Worm (Caenorhabditis elegans) whole organism, early embryonic: Measurements from ENCODE around the gene npr-25.
A peak's percentile ranks its signal among the peaks of the same experiment; 100 is the strongest.

Source experiments
- B0310.2 ChIP-seq: sonication (generic microtip); optimal IDR thresholded peaks from 2 replicates; lab custom pipeline; 2016; ENCODE audit warnings: mild to moderate bottlenecking, missing genetic modification characterization, missing compliant biosample characterization
- F13C5.2 ChIP-seq: sonication (generic microtip); optimal IDR thresholded peaks from 2 replicates; lab custom pipeline; 2017; ENCODE audit warnings: mild to moderate bottlenecking, missing genetic modification characterization, inconsistent platforms, missing compliant biosample characterization
- aly-1 ChIP-seq: sonication (generic microtip); optimal IDR thresholded peaks from 2 replicates; lab custom pipeline; 2016; ENCODE audit warnings: missing genetic modification characterization, missing compliant biosample characterization
- ama-1 ChIP-seq: fragments of 150-350 bp; optimal IDR thresholded peaks from 2 replicates; lab custom pipeline; 2014
- ceh-13 ChIP-seq: fragments of 200-800 bp; sonication (Bioruptor generic); optimal IDR thresholded peaks from 2 replicates; lab custom pipeline; 2018; ENCODE audit warnings: mild to moderate bottlenecking, missing genetic modification characterization, missing compliant biosample characterization
- ceh-36 ChIP-seq: sonication (generic microtip); optimal IDR thresholded peaks from 2 replicates; lab custom pipeline; 2016; ENCODE audit warnings: missing genetic modification characterization, inconsistent platforms, missing compliant biosample characterization
- ets-7 ChIP-seq: sonication (generic microtip); optimal IDR thresholded peaks from 2 replicates; lab custom pipeline; 2016; ENCODE audit warnings: missing genotype, missing genetic modification characterization, missing compliant biosample characterization
- flt-1 ChIP-seq: fragments of 200-800 bp; sonication (Bioruptor generic); IDR thresholded peaks from 2 replicates; pipeline ENCODE4 v1.3.6; 2022; ENCODE audit warnings: missing genetic modification characterization, missing compliant biosample characterization
- hmbx-1 ChIP-seq: sonication (generic microtip); optimal IDR thresholded peaks from 2 replicates; lab custom pipeline; 2016; ENCODE audit warnings: mild to moderate bottlenecking, missing genetic modification characterization, missing compliant biosample characterization
- hmg-4 ChIP-seq: fragments of 200-800 bp; sonication (Bioruptor generic); optimal IDR thresholded peaks from 2 replicates; lab custom pipeline; 2018; ENCODE audit warnings: mild to moderate bottlenecking, missing genetic modification characterization, missing compliant biosample characterization
- hnd-1 ChIP-seq: sonication (generic microtip); optimal IDR thresholded peaks from 2 replicates; lab custom pipeline; 2016; ENCODE audit warnings: missing genetic modification characterization, missing compliant biosample characterization
- pes-1 ChIP-seq: fragments of 200-800 bp; sonication (Bioruptor generic); IDR thresholded peaks from 2 replicates; pipeline ENCODE4 v1.3.6; 2022; ENCODE audit warnings: missing genetic modification reagents, missing genetic modification characterization, missing compliant biosample characterization
- scrt-1 ChIP-seq: fragments of 200-800 bp; sonication (Bioruptor generic); IDR thresholded peaks from 2 replicates; pipeline ENCODE4 v1.3.6; 2022; ENCODE audit warnings: missing genetic modification characterization, missing compliant biosample characterization
- sea-1 ChIP-seq: fragments of 200-800 bp; sonication (Bioruptor generic); conservative IDR thresholded peaks from 2 replicates; pipeline ENCODE4 v1.3.6; 2022; ENCODE audit warnings: missing genetic modification characterization, missing compliant biosample characterization
- tbx-11 ChIP-seq: fragments of 200-800 bp; sonication (Bioruptor generic); IDR thresholded peaks from 2 replicates; pipeline ENCODE4 v1.3.6; 2022; ENCODE audit warnings: missing genetic modification characterization, missing compliant biosample characterization
- tbx-37 ChIP-seq: fragments of 200-800 bp; sonication (Bioruptor generic); conservative IDR thresholded peaks from 2 replicates; pipeline ENCODE4 v1.3.6; 2022; ENCODE audit warnings: missing genetic modification reagents, missing genetic modification characterization, missing compliant biosample characterization
- tra-4 ChIP-seq: sonication (generic microtip); optimal IDR thresholded peaks from 2 replicates; lab custom pipeline; 2017; ENCODE audit warnings: missing genetic modification characterization, missing compliant biosample characterization

npr-25 gene

DNA sequence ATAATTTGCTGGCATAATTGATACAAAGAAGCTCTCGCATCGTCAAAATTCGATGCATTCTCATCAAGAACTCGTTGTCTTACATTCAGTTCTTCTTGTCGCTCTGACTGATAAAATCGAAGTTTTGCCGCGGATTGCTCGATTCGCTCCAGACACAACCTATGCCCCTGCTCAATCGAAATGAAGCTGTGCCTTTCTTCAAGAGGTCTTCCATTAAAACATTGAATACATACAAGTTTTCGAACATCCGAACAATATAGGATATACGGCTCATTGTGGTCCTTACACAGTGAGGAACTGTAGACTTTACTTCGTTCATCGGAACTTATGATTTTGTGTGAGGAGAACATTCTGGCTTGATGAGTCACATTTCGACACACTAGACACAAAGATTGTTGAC, 31.9 kb downstream of the npr-25 start:
- TF ChIP-seq tbx-37, result no peak
- no peak for TF ChIP-seq aly-1 (tag; lab: Kevin White, UChicago)
- no peak for TF ChIP-seq pes-1 (GFP tag; lab: Robert Waterston, UW)
- TF ChIP-seq ama-1, result no peak
- no peak for TF ChIP-seq hnd-1
- no peak for TF ChIP-seq ceh-13 (GFP tag; lab: Kevin White, UChicago)
- TF ChIP-seq hmbx-1 (tag; lab: Kevin White, UChicago), result no peak
- TF ChIP-seq ceh-36 (tag; lab: Kevin White, UChicago), result no peak
- TF ChIP-seq B0310.2 (tag; lab: Kevin White, UChicago), result no peak
- no peak for TF ChIP-seq scrt-1

DNA sequence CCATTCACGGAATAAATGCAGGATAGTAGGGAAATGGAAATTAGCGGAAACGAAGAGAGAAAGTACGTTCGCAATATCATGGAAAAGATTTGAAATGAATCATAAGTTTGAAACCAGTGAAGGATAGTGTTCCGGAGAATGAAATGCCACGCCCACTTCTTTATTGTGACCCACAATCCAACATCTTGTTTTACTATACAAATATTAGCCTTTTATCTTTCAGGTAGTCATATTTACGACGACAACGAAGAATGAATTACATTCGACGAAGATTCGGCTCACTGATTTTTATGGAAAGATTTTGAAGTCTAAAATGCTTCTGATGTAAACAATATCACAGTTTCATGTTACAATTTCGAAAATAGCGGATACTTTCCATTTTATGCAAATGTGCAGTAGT, 36.0 kb downstream of the npr-25 start, which contains the start of gene cutl-18:
Gene cutl-18, minus strand, starts transcription at position 101 of the 400 bp plus-strand sequence.
- TF ChIP-seq hmbx-1 (tag; lab: Kevin White, UChicago) (no peak), F13C5.2 (tag; lab: Kevin White, UChicago) (no peak), tbx-11 (GFP tag; lab: Robert Waterston, UW) (no peak), tbx-37 (no peak), sea-1 (no peak), pes-1 (GFP tag; lab: Robert Waterston, UW) (no peak), aly-1 (tag; lab: Kevin White, UChicago) (no peak), ceh-13 (GFP tag; lab: Kevin White, UChicago) (no peak), B0310.2 (tag; lab: Kevin White, UChicago) (no peak)

DNA sequence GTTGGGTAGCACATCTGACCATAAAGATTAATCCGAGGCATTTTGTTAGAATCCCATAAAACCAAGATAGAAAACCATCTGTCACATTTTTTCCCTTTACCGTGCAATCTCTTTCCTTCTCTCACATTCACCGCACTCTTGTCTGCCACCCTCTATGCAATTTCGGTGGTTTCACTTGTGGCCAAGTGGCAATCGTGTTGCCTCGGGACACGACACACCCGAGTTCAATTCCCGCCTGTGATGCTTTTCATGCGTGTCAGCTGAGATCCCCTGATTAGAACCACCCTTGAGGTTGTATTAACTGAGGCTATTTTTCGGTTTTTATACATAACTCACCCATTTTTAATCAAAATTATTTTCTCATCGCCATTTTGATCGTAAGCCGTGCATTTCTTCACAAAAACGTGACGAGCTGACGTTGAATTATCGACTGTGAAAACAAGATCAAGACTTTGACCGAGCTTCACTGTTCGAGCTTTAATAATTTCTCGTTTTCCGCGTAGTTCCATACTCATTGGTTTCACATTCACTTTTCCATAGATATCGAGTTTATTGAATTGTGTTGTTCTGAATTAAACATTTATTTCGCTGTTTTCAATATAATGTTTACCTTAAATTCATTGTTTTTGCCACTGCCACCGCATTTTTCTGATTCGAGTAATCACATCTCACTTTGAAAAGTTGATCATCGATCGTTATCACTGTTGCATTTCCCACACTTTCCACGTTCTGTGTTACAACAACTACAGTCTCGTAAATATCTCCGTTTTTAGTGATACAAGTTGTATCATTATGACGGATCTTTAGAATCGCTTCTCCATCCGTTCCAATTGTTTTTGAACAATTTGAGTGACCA, 38.5 kb downstream of the npr-25 start:
- TF ChIP-seq tra-4 (tag; lab: Kevin White, UChicago) (peak; percentile 98), hnd-1 (peak; percentile 96), hmbx-1 (tag; lab: Kevin White, UChicago) (peak; percentile 95), ceh-13 (GFP tag; lab: Kevin White, UChicago) (peak; percentile 99), B0310.2 (tag; lab: Kevin White, UChicago) (peak; percentile 99), pes-1 (GFP tag; lab: Robert Waterston, UW) (peak; percentile 99), tbx-11 (GFP tag; lab: Robert Waterston, UW) (peak; percentile 100), scrt-1 (peak; percentile 100), ceh-36 (tag; lab: Kevin White, UChicago) (peak; percentile 98), sea-1 (peak; percentile 100), ets-7 (tag; lab: Kevin White, UChicago) (peak; percentile 98), aly-1 (tag; lab: Kevin White, UChicago) (peak; percentile 100), F13C5.2 (tag; lab: Kevin White, UChicago) (peak; percentile 99), ama-1 (no peak), flt-1 (GFP tag; lab: Robert Waterston, UW) (peak; percentile 100), hmg-4 (GFP tag; lab: Kevin White, UChicago) (peak; percentile 100), tbx-37 (peak; percentile 100)

DNA sequence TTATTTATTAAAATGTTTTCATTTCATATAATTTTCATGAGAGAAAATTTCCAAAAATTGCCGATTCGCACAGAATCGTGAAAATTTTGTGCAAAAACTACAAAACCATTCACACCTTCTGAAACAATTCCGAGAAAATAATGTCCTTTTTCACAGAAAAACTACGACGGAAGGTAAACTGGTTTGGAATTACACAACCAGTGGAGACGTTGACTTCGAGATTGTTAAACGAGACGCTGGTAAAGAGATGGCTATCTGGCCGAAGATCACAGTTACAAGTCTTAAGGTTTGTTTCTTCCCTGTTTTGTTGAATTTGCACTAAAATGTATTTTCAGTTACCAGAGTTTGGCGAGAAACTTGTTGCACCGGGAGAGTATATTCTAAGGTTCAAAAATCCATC, 39.9 kb downstream of the npr-25 start:
- TF ChIP-seq ceh-36 (tag; lab: Kevin White, UChicago) (no peak), hnd-1 (no peak), hmbx-1 (tag; lab: Kevin White, UChicago) (no peak), ceh-13 (GFP tag; lab: Kevin White, UChicago) (no peak), F13C5.2 (tag; lab: Kevin White, UChicago) (no peak), ama-1 (no peak), pes-1 (GFP tag; lab: Robert Waterston, UW) (no peak), tbx-11 (GFP tag; lab: Robert Waterston, UW) (no peak), hmg-4 (GFP tag; lab: Kevin White, UChicago) (no peak), tbx-37 (no peak), ets-7 (tag; lab: Kevin White, UChicago) (no peak), aly-1 (tag; lab: Kevin White, UChicago) (no peak), scrt-1 (no peak), tra-4 (tag; lab: Kevin White, UChicago) (no peak), sea-1 (no peak), flt-1 (GFP tag; lab: Robert Waterston, UW) (no peak), B0310.2 (tag; lab: Kevin White, UChicago) (no peak)

DNA sequence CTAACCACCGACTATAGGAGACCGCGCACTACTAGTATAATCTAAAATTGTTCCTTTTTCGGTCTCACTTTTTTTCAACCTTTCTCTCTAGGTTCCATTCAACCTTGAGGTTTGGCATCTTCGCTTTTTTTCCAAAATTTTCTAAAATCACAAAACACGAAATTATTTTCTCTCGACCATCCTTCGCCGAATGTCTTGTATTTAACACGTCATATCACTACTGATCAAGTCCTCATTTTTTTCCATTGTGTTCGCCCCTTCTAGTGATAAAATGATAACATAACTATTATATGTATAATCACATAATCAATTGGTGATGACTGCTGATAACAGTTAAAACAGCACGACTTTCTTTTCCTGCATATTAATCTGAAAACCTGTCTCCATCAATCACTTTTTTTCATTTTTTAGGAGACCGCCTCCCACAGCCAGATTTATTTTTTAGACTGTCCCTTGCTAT, 41.8 kb downstream of the npr-25 start, which contains the start of gene T03F7.7:
Gene T03F7.7, plus strand, starts transcription at position 410 of the 460 bp plus-strand sequence.
- TF ChIP-seq ceh-36 (tag; lab: Kevin White, UChicago) (no peak), ceh-13 (GFP tag; lab: Kevin White, UChicago) (no peak)

DNA sequence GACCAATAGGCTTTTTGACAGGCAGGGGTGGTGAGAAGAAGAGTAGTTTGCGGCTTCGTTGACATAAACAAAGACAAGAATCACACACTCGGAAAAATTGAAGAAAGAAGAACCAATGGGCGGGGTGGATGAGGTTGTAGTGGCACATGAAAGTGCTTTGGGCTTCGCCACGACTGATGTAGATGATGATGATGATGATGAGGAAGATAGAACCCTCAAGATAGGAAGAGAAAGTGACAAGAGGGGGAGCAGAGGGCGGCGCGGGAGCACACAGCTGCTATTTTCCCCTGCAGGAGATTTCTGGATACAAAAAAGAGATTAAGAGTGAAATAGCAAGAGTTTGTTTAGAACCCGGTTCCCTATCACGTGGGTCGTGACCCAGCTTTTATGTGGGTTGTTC, 43.9 kb downstream of the npr-25 start:
- no peak for TF ChIP-seq F13C5.2 (tag; lab: Kevin White, UChicago)
- no peak for TF ChIP-seq tbx-11 (GFP tag; lab: Robert Waterston, UW)
- TF ChIP-seq tbx-37, result no peak
- TF ChIP-seq hnd-1, result no peak
- TF ChIP-seq ceh-36 (tag; lab: Kevin White, UChicago), result no peak
- TF ChIP-seq aly-1 (tag; lab: Kevin White, UChicago), result no peak
- no peak for TF ChIP-seq hmbx-1 (tag; lab: Kevin White, UChicago)

DNA sequence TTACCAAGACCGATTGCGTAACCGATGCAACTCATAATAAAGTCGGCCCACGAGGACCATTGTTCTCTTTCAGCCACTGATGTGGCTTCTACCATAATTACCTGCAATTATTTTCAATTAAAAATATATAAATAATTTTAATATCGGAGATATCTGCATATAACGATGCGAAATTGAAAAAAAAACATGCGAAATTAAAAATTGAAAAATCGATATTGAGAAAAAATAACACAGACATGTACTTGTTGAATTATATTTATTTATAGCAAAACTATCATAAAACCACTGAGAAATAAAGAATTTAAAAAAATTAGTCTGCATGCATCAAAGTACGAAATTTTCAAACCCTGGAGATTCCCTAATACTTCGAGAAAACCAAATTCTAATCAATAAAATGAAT, 44.4 kb downstream of the npr-25 start, which contains the start of gene snf-11:
Gene snf-11, minus strand, starts transcription at position 101 of the 400 bp plus-strand sequence.
- TF ChIP-seq ceh-36 (tag; lab: Kevin White, UChicago) (no peak), sea-1 (no peak), tbx-37 (no peak), ceh-13 (GFP tag; lab: Kevin White, UChicago) (no peak), ama-1 (no peak), aly-1 (tag; lab: Kevin White, UChicago) (no peak), tbx-11 (GFP tag; lab: Robert Waterston, UW) (no peak), flt-1 (GFP tag; lab: Robert Waterston, UW) (no peak), tra-4 (tag; lab: Kevin White, UChicago) (no peak), hmbx-1 (tag; lab: Kevin White, UChicago) (no peak), scrt-1 (no peak), ets-7 (tag; lab: Kevin White, UChicago) (no peak), hnd-1 (no peak), hmg-4 (GFP tag; lab: Kevin White, UChicago) (no peak), F13C5.2 (tag; lab: Kevin White, UChicago) (no peak), B0310.2 (tag; lab: Kevin White, UChicago) (no peak), pes-1 (GFP tag; lab: Robert Waterston, UW) (no peak)
